Fruit fly (Drosophila melanogaster) whole organism, embryonic: ENCODE results near the gene CG8379.

Experiments used
- CG11695 ChIP-seq: fragments of 200-800 bp; sonication (Bioruptor generic); IDR thresholded peaks from 3 replicates; pipeline ENCODE4 v1.3.6; 2022; ENCODE audit warnings: missing biosample characterization, missing genetic modification characterization
- CG12942 ChIP-seq: fragments of 200-800 bp; sonication (Bioruptor generic); optimal IDR thresholded peaks from 3 replicates; lab custom pipeline; 2016; ENCODE audit warnings: missing biosample characterization, missing genetic modification characterization
- CG30431 ChIP-seq: fragments of 200-800 bp; sonication (Bioruptor generic); optimal IDR thresholded peaks from 2 replicates; lab custom pipeline; 2017; ENCODE audit warnings: missing biosample characterization, missing genetic modification characterization
- CG34376 ChIP-seq: fragments of 200-800 bp; sonication (Bioruptor generic); optimal IDR thresholded peaks from 2 replicates; lab custom pipeline; 2018; ENCODE audit warnings: missing biosample characterization, mild to moderate bottlenecking, missing genetic modification characterization
- CG9817 ChIP-seq: fragments of 200-800 bp; sonication (Bioruptor generic); optimal IDR thresholded peaks from 2 replicates; lab custom pipeline; 2018; ENCODE audit warnings: missing biosample characterization, mild to moderate bottlenecking, missing genetic modification characterization, moderate library complexity
- D19A ChIP-seq: fragments of 200-800 bp; optimal IDR thresholded peaks from 3 replicates; lab custom pipeline; 2019; ENCODE audit warnings: missing biosample characterization, mild to moderate bottlenecking, missing genetic modification characterization, moderate library complexity
- ERR ChIP-seq: fragments of 200-800 bp; sonication (Bioruptor generic); optimal IDR thresholded peaks from 2 replicates; lab custom pipeline; 2016; ENCODE audit warnings: missing biosample characterization, missing genetic modification characterization
- NFAT ChIP-seq: fragments of 200-800 bp; sonication (Bioruptor generic); IDR thresholded peaks from 2 replicates; pipeline ENCODE4 v1.3.6; 2022; ENCODE audit warnings: missing biosample characterization, missing genetic modification characterization
- Nf-YB ChIP-seq: fragments of 200-800 bp; sonication (Bioruptor generic); optimal IDR thresholded peaks from 3 replicates; lab custom pipeline; 2019; ENCODE audit warnings: missing biosample characterization, mild to moderate bottlenecking, missing genetic modification characterization, moderate library complexity
- Optix ChIP-seq: fragments of 200-800 bp; sonication (Bioruptor generic); IDR thresholded peaks from 3 replicates; pipeline ENCODE4 v1.3.6; 2022; ENCODE audit warnings: missing biosample characterization, missing genetic modification characterization
- Sox100B ChIP-seq: fragments of 200-800 bp; sonication (Bioruptor generic); optimal IDR thresholded peaks from 3 replicates; lab custom pipeline; 2018; ENCODE audit warnings: missing biosample characterization, mild to moderate bottlenecking, missing genetic modification characterization
- crp ChIP-seq, 2 experiments: fragments of 200-800 bp; sonication (Bioruptor generic); optimal IDR thresholded peaks; 2 replicates in 1 of 2; 3 replicates in 1 of 2; lab custom pipeline; 2017; ENCODE audit warnings: missing biosample characterization in 2 of 2, missing genetic modification characterization in 2 of 2, mild to moderate bottlenecking in 1 of 2, moderate library complexity in 1 of 2
- lbe ChIP-seq: fragments of 200-800 bp; sonication (Bioruptor generic); optimal IDR thresholded peaks from 2 replicates; lab custom pipeline; 2016; ENCODE audit warnings: missing biosample characterization, mild to moderate bottlenecking, missing genetic modification characterization
- oc ChIP-seq: fragments of 200-800 bp; sonication (Bioruptor generic); optimal IDR thresholded peaks from 2 replicates; lab custom pipeline; 2018; ENCODE audit warnings: missing biosample characterization, mild to moderate bottlenecking, missing genetic modification characterization, moderate library complexity

- no peak for TF ChIP-seq CG9817 (tag; lab: Kevin White, UChicago)
- TF ChIP-seq CG12942 (GFP tag; lab: Kevin White, UChicago): no peak
- TF ChIP-seq NFAT (GFP tag; lab: Robert Waterston, UW): no peak
- TF ChIP-seq Nf-YB (GFP tag; lab: Kevin White, UChicago): no peak
- TF ChIP-seq lbe (GFP tag; lab: Kevin White, UChicago): no peak
- no peak for TF ChIP-seq Sox100B
- no peak for TF ChIP-seq Optix (GFP tag; lab: Robert Waterston, UW)
- no peak for TF ChIP-seq D19A (tag; lab: Kevin White, UChicago)
- TF ChIP-seq CG11695 (GFP tag; lab: Robert Waterston, UW): no peak
- no peak for TF ChIP-seq CG30431
- no peak for TF ChIP-seq CG34376 (GFP tag; lab: Kevin White, UChicago)
- no peak for TF ChIP-seq ERR (GFP tag; lab: Kevin White, UChicago)
- no peak for TF ChIP-seq crp (GFP tag; optimal IDR thresholded peaks at IDR 0.05; lab: Kevin White, UChicago)
- TF ChIP-seq oc (tag; lab: Kevin White, UChicago): no peak
Observed at dm6 chr3R:8853197-8853596, 29.0 kb downstream of the CG8379 start.
